Fruit fly (Drosophila melanogaster) whole organism, embryonic: Measurements from ENCODE around the gene Nup153.
A peak's percentile ranks its signal among the peaks of the same experiment; 100 is the strongest.

Experiments
- Aef1 ChIP-seq: fragments of 200-800 bp; sonication (Bioruptor generic); IDR thresholded peaks from 3 replicates; pipeline ENCODE4 v1.3.6; 2022; ENCODE audit warnings: missing biosample characterization, missing genetic modification characterization
- Asciz ChIP-seq: fragments of 200-800 bp; sonication (Bioruptor generic); optimal IDR thresholded peaks from 2 replicates; lab custom pipeline; 2017; ENCODE audit warnings: missing biosample characterization, mild to moderate bottlenecking, missing genetic modification characterization, missing genetic modification reagents
- BtbVII ChIP-seq: fragments of 200-800 bp; sonication (Bioruptor generic); optimal IDR thresholded peaks from 3 replicates; lab custom pipeline; 2017; ENCODE audit warnings: missing biosample characterization, mild to moderate bottlenecking, missing genetic modification characterization
- CG10209 ChIP-seq: fragments of 200-800 bp; sonication (Bioruptor generic); optimal IDR thresholded peaks from 3 replicates; lab custom pipeline; 2017; ENCODE audit warnings: missing biosample characterization, mild to moderate bottlenecking, missing genetic modification characterization, missing genetic modification reagents
- CG12299 ChIP-seq: fragments of 200-800 bp; sonication (Bioruptor generic); optimal IDR thresholded peaks from 2 replicates; lab custom pipeline; 2018; ENCODE audit warnings: missing biosample characterization, mild to moderate bottlenecking, missing genetic modification characterization
- CG1233 ChIP-seq: fragments of 200-800 bp; sonication (Bioruptor generic); optimal IDR thresholded peaks from 4 replicates; lab custom pipeline; 2018; ENCODE audit warnings: missing biosample characterization, mild to moderate bottlenecking, missing genetic modification characterization
- CG12391 ChIP-seq: fragments of 200-800 bp; sonication (Bioruptor generic); optimal IDR thresholded peaks from 3 replicates; lab custom pipeline; 2018; ENCODE audit warnings: missing biosample characterization, mild to moderate bottlenecking, missing genetic modification characterization, moderate library complexity
- CG13624 ChIP-seq: fragments of 200-800 bp; sonication (Bioruptor generic); optimal IDR thresholded peaks from 2 replicates; lab custom pipeline; 2016; ENCODE audit warnings: missing biosample characterization, missing genetic modification characterization
- CG18262 ChIP-seq: fragments of 200-800 bp; optimal IDR thresholded peaks from 3 replicates; lab custom pipeline; 2019; ENCODE audit warnings: missing biosample characterization, mild to moderate bottlenecking, missing genetic modification characterization, moderate library complexity
- CG2116 ChIP-seq: fragments of 200-800 bp; sonication (Bioruptor generic); optimal IDR thresholded peaks from 3 replicates; lab custom pipeline; 2018; ENCODE audit warnings: missing biosample characterization, mild to moderate bottlenecking, missing genetic modification characterization
- CG2202 ChIP-seq: fragments of 200-800 bp; sonication (Bioruptor generic); optimal IDR thresholded peaks from 2 replicates; lab custom pipeline; 2018; ENCODE audit warnings: missing biosample characterization, mild to moderate bottlenecking, missing genetic modification characterization
- CG2712 ChIP-seq: fragments of 200-800 bp; optimal IDR thresholded peaks from 3 replicates; lab custom pipeline; 2019; ENCODE audit warnings: missing biosample characterization, mild to moderate bottlenecking, missing genetic modification characterization, moderate library complexity
- CG2875 ChIP-seq: fragments of 200-800 bp; sonication (Bioruptor generic); optimal IDR thresholded peaks from 2 replicates; lab custom pipeline; 2017; ENCODE audit warnings: missing biosample characterization, mild to moderate bottlenecking, missing genetic modification characterization, missing genetic modification reagents
- CG3065 ChIP-seq: fragments of 200-800 bp; sonication (Bioruptor generic); optimal IDR thresholded peaks from 2 replicates; lab custom pipeline; 2016; ENCODE audit warnings: missing biosample characterization, missing genetic modification characterization
- CG3407 ChIP-seq: fragments of 200-800 bp; sonication (Bioruptor generic); optimal IDR thresholded peaks from 2 replicates; lab custom pipeline; 2018; ENCODE audit warnings: missing biosample characterization, mild to moderate bottlenecking, missing genetic modification characterization
- CG3838 ChIP-seq: fragments of 200-800 bp; sonication (Bioruptor generic); optimal IDR thresholded peaks from 3 replicates; lab custom pipeline; 2016; ENCODE audit warnings: missing biosample characterization, missing genetic modification characterization
- CG5180 ChIP-seq: fragments of 200-800 bp; sonication (Bioruptor generic); optimal IDR thresholded peaks from 3 replicates; lab custom pipeline; 2017; ENCODE audit warnings: missing biosample characterization, missing genetic modification characterization, mild to moderate bottlenecking, moderate library complexity, missing genetic modification reagents
- CG7271 ChIP-seq: fragments of 200-800 bp; sonication (Bioruptor generic); optimal IDR thresholded peaks from 2 replicates; lab custom pipeline; 2018; ENCODE audit warnings: missing biosample characterization, mild to moderate bottlenecking, missing genetic modification characterization, moderate library complexity
- CG8290 ChIP-seq, 3 experiments: fragments of 200-800 bp; sonication (Bioruptor generic); optimal IDR thresholded peaks; 2 replicates each; lab custom pipeline; 2016 to 2019; ENCODE audit warnings: missing biosample characterization in 3 of 3, missing genetic modification characterization in 3 of 3, mild to moderate bottlenecking in 2 of 3, moderate library complexity in 1 of 3
- D ChIP-seq, 2 experiments: fragments of 200-800 bp in 1 of 2; fragments of >200 bp in 1 of 2; sonication (Bioruptor generic) in 1 of 2; optimal IDR thresholded peaks; 2 replicates in 1 of 2; 3 replicates in 1 of 2; lab custom pipeline; 2017; ENCODE audit warnings: mild to moderate bottlenecking in 1 of 2, missing biosample characterization in 1 of 2, missing genetic modification characterization in 1 of 2, missing genetic modification reagents in 1 of 2
- Dp ChIP-seq: fragments of 200-800 bp; sonication (Bioruptor generic); optimal IDR thresholded peaks from 2 replicates; lab custom pipeline; 2018; ENCODE audit warnings: missing biosample characterization, mild to moderate bottlenecking, missing genetic modification characterization, moderate library complexity
- Dref ChIP-seq: fragments of 200-800 bp; sonication (Bioruptor generic); IDR thresholded peaks from 2 replicates; pipeline ENCODE4 v1.3.6; 2022; ENCODE audit warnings: missing biosample characterization, missing genetic modification characterization
- Lpt ChIP-seq: fragments of >200 bp; optimal IDR thresholded peaks from 2 replicates; lab custom pipeline; 2018; ENCODE audit warnings: missing biosample characterization, missing genetic modification characterization
- Mes4 ChIP-seq: fragments of 200-800 bp; sonication (Bioruptor generic); optimal IDR thresholded peaks from 2 replicates; lab custom pipeline; 2016; ENCODE audit warnings: missing biosample characterization, missing genetic modification characterization
- Myb ChIP-seq: fragments of 200-800 bp; sonication (Bioruptor generic); optimal IDR thresholded peaks from 2 replicates; lab custom pipeline; 2016; ENCODE audit warnings: missing biosample characterization, missing genetic modification characterization
- NC2α ChIP-seq: fragments of 200-800 bp; sonication (Bioruptor generic); optimal IDR thresholded peaks from 2 replicates; lab custom pipeline; 2016; ENCODE audit warnings: missing biosample characterization, missing genetic modification characterization
- NC2β ChIP-seq: fragments of 200-800 bp; sonication (Bioruptor generic); optimal IDR thresholded peaks from 2 replicates; lab custom pipeline; 2016; ENCODE audit warnings: missing biosample characterization, missing genetic modification characterization
- ac ChIP-seq: fragments of 200-800 bp; sonication (Bioruptor generic); optimal IDR thresholded peaks from 3 replicates; lab custom pipeline; 2017; ENCODE audit warnings: missing biosample characterization, mild to moderate bottlenecking, missing genetic modification characterization
- ato ChIP-seq: fragments of 200-800 bp; sonication (Bioruptor generic); IDR thresholded peaks from 2 replicates; pipeline ENCODE4 v1.3.6; 2022; ENCODE audit warnings: missing biosample characterization, missing genetic modification characterization; ENCODE audit not compliant: partially characterized antibody
- bowl ChIP-seq: fragments of 200-800 bp; sonication (Bioruptor generic); IDR thresholded peaks from 2 replicates; pipeline ENCODE4 v1.3.6; 2022; ENCODE audit warnings: missing biosample characterization, missing genetic modification characterization
- ci ChIP-seq: fragments of 200-800 bp; sonication (Bioruptor generic); IDR thresholded peaks from 3 replicates; pipeline ENCODE4 v1.3.6; 2022; ENCODE audit warnings: missing biosample characterization, missing genetic modification characterization
- danr ChIP-seq: fragments of 200-800 bp; sonication (Bioruptor generic); IDR thresholded peaks from 2 replicates; pipeline ENCODE4 v1.3.6; 2022; ENCODE audit warnings: missing biosample characterization, missing genetic modification characterization
- fd96Cb ChIP-seq: fragments of 200-800 bp; sonication (Bioruptor generic); optimal IDR thresholded peaks from 2 replicates; lab custom pipeline; 2018; ENCODE audit warnings: missing biosample characterization, mild to moderate bottlenecking, missing genetic modification characterization, moderate library complexity
- ftz-f1 ChIP-seq: fragments of 200-800 bp; sonication (Bioruptor generic); optimal IDR thresholded peaks from 2 replicates; lab custom pipeline; 2016; ENCODE audit warnings: missing biosample characterization, missing genetic modification characterization
- knrl ChIP-seq: fragments of 200-800 bp; sonication (Bioruptor generic); IDR thresholded peaks from 3 replicates; pipeline ENCODE4 v1.3.6; 2022; ENCODE audit warnings: missing biosample characterization, missing genetic modification characterization; ENCODE audit not compliant: partially characterized antibody
- lmd ChIP-seq: fragments of 200-800 bp; sonication (Bioruptor generic); IDR thresholded peaks from 2 replicates; pipeline ENCODE4 v1.3.6; 2022; ENCODE audit warnings: missing biosample characterization, missing genetic modification characterization
- pros ChIP-seq: fragments of 200-800 bp; sonication (Bioruptor generic); optimal IDR thresholded peaks from 3 replicates; lab custom pipeline; 2019; ENCODE audit warnings: missing biosample characterization, mild to moderate bottlenecking, missing genetic modification characterization, moderate library complexity
- schlank ChIP-seq: fragments of 200-800 bp; sonication (Bioruptor generic); optimal IDR thresholded peaks from 2 replicates; lab custom pipeline; 2018; ENCODE audit warnings: missing biosample characterization, mild to moderate bottlenecking, missing genetic modification characterization
- sd ChIP-seq: fragments of 200-800 bp; sonication (Bioruptor generic); optimal IDR thresholded peaks from 3 replicates; lab custom pipeline; 2018; ENCODE audit warnings: missing biosample characterization, mild to moderate bottlenecking, missing genetic modification characterization, moderate library complexity
- sens ChIP-seq: fragments of 200-800 bp; sonication (Bioruptor generic); peaks from one replicate; lab custom pipeline; 2016; ENCODE audit warnings: missing biosample characterization, missing genetic modification characterization
- sens-2 ChIP-seq: fragments of 200-800 bp; sonication (Bioruptor generic); IDR thresholded peaks from 2 replicates; pipeline ENCODE4 v1.3.6; 2022; ENCODE audit warnings: missing biosample characterization, missing genetic modification characterization
- slou ChIP-seq: fragments of 200-800 bp; sonication (Bioruptor generic); optimal IDR thresholded peaks from 3 replicates; lab custom pipeline; 2016; ENCODE audit warnings: missing biosample characterization, missing genetic modification characterization
- tll ChIP-seq, 2 experiments: fragments of 200-800 bp in 1 of 2; fragments of >200 bp in 1 of 2; sonication (Bioruptor generic) in 1 of 2; optimal IDR thresholded peaks; 2 replicates each; lab custom pipeline; 2017 to 2019; ENCODE audit warnings: missing biosample characterization in 2 of 2, missing genetic modification characterization in 2 of 2, mild to moderate bottlenecking in 1 of 2, moderate library complexity in 1 of 2
- twi ChIP-seq: fragments of 200-800 bp; optimal IDR thresholded peaks from 2 replicates; lab custom pipeline; 2019; ENCODE audit warnings: missing biosample characterization, mild to moderate bottlenecking, missing genetic modification characterization, moderate library complexity
- vnd ChIP-seq: fragments of 200-800 bp; sonication (Bioruptor generic); IDR thresholded peaks from 3 replicates; pipeline ENCODE4 v1.3.6; 2022; ENCODE audit warnings: missing biosample characterization, missing genetic modification characterization; ENCODE audit not compliant: partially characterized antibody
- zen ChIP-seq: fragments of 200-800 bp; sonication (Bioruptor generic); optimal IDR thresholded peaks from 3 replicates; lab custom pipeline; 2018; ENCODE audit warnings: missing biosample characterization, mild to moderate bottlenecking, missing genetic modification characterization, moderate library complexity
- zen2 ChIP-seq: fragments of 200-800 bp; sonication (Bioruptor generic); IDR thresholded peaks from 3 replicates; pipeline ENCODE4 v1.3.6; 2022; ENCODE audit warnings: missing biosample characterization, missing genetic modification characterization; ENCODE audit not compliant: partially characterized antibody

Gene Nup153

DNA sequence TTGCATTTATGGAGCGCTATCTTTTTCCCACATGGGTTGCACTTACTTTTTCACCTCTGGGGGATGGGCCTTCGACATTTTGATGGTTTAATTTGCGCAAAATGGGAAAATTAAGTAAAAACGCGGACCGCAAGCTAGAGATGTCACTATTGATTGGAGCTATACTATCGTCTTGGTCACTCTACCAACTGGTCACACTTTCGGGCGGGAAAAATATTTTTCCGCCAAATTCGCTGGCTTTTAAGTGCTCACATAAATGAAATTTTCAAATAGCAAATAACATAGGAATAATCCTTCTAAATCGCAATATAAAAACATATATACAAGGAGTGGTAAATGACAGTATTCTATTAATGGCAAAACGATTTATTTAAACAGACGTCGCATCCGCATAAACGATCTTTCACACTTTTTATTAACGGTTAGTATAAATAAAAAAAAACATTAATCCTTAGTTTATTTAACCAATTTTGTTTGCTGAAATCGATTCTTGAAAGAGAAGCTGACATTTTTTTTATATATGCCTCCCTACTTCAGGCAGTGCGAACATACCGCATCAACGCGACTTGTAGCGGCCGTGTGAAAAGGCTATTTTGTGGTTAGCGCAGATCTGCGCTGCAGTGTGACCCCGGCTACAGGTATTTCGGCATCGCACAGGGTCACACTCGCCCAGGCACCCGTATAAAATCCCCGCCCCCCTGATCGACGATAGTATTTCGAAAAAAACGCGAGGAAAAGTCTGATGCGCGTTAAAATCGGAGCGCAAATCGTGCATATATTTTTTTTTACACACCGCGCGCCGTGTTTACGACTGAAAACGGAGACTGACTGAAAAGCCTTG is 41.4 kb downstream of the Nup153 start, which contains the start of the genes SNRPG and mthl1 (continued):
- TF ChIP-seq lmd (GFP tag; lab: Robert Waterston, UW): peak; percentile 95
- no peak for TF ChIP-seq pros (GFP tag; lab: Kevin White, UChicago)
- peak; percentile 59 for TF ChIP-seq zen (tag; lab: Kevin White, UChicago)
- no peak for TF ChIP-seq schlank (tag; lab: Kevin White, UChicago)
- TF ChIP-seq sd (tag; lab: Kevin White, UChicago): peak; percentile 45
- TF ChIP-seq CG2116 (GFP tag; lab: Kevin White, UChicago): peak; percentile 70
- TF ChIP-seq CG2712 (tag; lab: Kevin White, UChicago): peak; percentile 70
- TF ChIP-seq CG12391 (tag; lab: Kevin White, UChicago): peak; percentile 80
- peak; percentile 52 for TF ChIP-seq NC2α (GFP tag; lab: Kevin White, UChicago)
- TF ChIP-seq Lpt (GFP tag; lab: Kevin White, UChicago): no peak
- peak; percentile 71 for TF ChIP-seq CG1233
- TF ChIP-seq CG13624 (GFP tag; lab: Kevin White, UChicago): peak; percentile 76
- TF ChIP-seq CG3065 (GFP tag; lab: Kevin White, UChicago): peak; percentile 24
- TF ChIP-seq CG12299 (tag; lab: Kevin White, UChicago): peak; percentile 2
- peak; percentile 46; the same call in 1 of the 2 replicates for TF ChIP-seq ato (GFP tag; lab: Robert Waterston, UW)
- TF ChIP-seq CG5180: peak; percentile 17
- no peak for TF ChIP-seq CG8290 (GFP tag; optimal IDR thresholded peaks at IDR 0.05; lab: Kevin White, UChicago)
- peak in 1 of 2 experiments; percentile 82 for TF ChIP-seq CG8290 (tag; optimal IDR thresholded peaks at IDR 0.05; lab: Kevin White, UChicago)
- no peak for TF ChIP-seq BtbVII (GFP tag; lab: Kevin White, UChicago)
- TF ChIP-seq CG10209 (GFP tag; lab: Kevin White, UChicago): peak; percentile 74
- TF ChIP-seq CG2202 (tag; lab: Kevin White, UChicago): no peak
- TF ChIP-seq zen2 (GFP tag; lab: Robert Waterston, UW): no peak
- TF ChIP-seq CG18262 (tag; lab: Kevin White, UChicago): peak; percentile 63
- no peak for TF ChIP-seq D (optimal IDR thresholded peaks at IDR 0.05; lab: Kevin White, UChicago)
- peak; percentile 59 for TF ChIP-seq D (GFP tag; optimal IDR thresholded peaks at IDR 0.05; lab: Kevin White, UChicago)
- peak; percentile 76 for TF ChIP-seq danr (GFP tag; lab: Robert Waterston, UW)
- peak; percentile 66 for TF ChIP-seq vnd (GFP tag; lab: Robert Waterston, UW)
- TF ChIP-seq CG3838 (GFP tag; lab: Kevin White, UChicago): peak; percentile 32
- TF ChIP-seq sens-2 (GFP tag; lab: Robert Waterston, UW): peak; percentile 77
- peak; percentile 75 for TF ChIP-seq knrl
- peak; percentile 95 for TF ChIP-seq Aef1
- no peak for TF ChIP-seq Asciz
- peak; percentile 62 for TF ChIP-seq Dp
- peak in 1 of 2 experiments; percentile 62 for TF ChIP-seq tll (GFP tag; optimal IDR thresholded peaks at IDR 0.05; lab: Kevin White, UChicago)
- TF ChIP-seq twi (tag; lab: Kevin White, UChicago): no peak
- peak; percentile 74 for TF ChIP-seq fd96Cb (tag; lab: Kevin White, UChicago)
- TF ChIP-seq bowl (GFP tag; lab: Robert Waterston, UW): peak; percentile 72; the same call in 1 of the 2 replicates
- TF ChIP-seq CG3407 (GFP tag; lab: Kevin White, UChicago): peak; percentile 49
- peak; percentile 74 for TF ChIP-seq slou (GFP tag; lab: Kevin White, UChicago)
- no peak for TF ChIP-seq ac (GFP tag; lab: Kevin White, UChicago)
- TF ChIP-seq Mes4 (GFP tag; lab: Kevin White, UChicago): peak; percentile 32
- TF ChIP-seq CG7271: no peak
- peak; percentile 53 for TF ChIP-seq Dref (GFP tag; lab: Robert Waterston, UW)
- TF ChIP-seq CG2875 (GFP tag; lab: Kevin White, UChicago): no peak
- peak; percentile 83 for TF ChIP-seq ci (GFP tag; lab: Robert Waterston, UW)
- TF ChIP-seq ftz-f1: no peak
- peak; percentile 74 for TF ChIP-seq NC2β (GFP tag; lab: Kevin White, UChicago)
- TF ChIP-seq Myb (GFP tag; lab: Kevin White, UChicago): peak; percentile 43
- peak; percentile 83 for TF ChIP-seq sens (GFP tag; lab: Kevin White, UChicago)
